Worm (Caenorhabditis elegans) whole organism, L4 larva: ENCODE measurements around the gene srh-79.

Experiments used
- F37D6.2 ChIP-seq: sonication (generic microtip); optimal IDR thresholded peaks from 2 replicates; lab custom pipeline; 2016; ENCODE audit warnings: mild to moderate bottlenecking, missing genetic modification characterization, missing compliant biosample characterization
- F44E2.7 ChIP-seq: fragments of 200-800 bp; sonication (Bioruptor generic); IDR thresholded peaks from 2 replicates; pipeline ENCODE4 v2.1.2; 2022; ENCODE audit warnings: missing genetic modification characterization, missing compliant biosample characterization
- ceh-20 ChIP-seq: fragments of 200-800 bp; sonication (Bioruptor generic); IDR thresholded peaks from 2 replicates; pipeline ENCODE4 v1.3.6; 2022; ENCODE audit warnings: missing genetic modification reagents, missing genetic modification characterization, missing compliant biosample characterization
- ceh-28 ChIP-seq: fragments of 150-350 bp; optimal IDR thresholded peaks from 2 replicates; lab custom pipeline; 2014; ENCODE audit warnings: missing biosample characterization, missing genetic modification reagents, missing genetic modification characterization
- ctbp-1 ChIP-seq: fragments of 200-800 bp; sonication (Bioruptor generic); IDR thresholded peaks from 2 replicates; pipeline ENCODE4 v1.3.6; 2022; ENCODE audit warnings: missing genetic modification reagents, missing genetic modification characterization, missing compliant biosample characterization
- daf-8 ChIP-seq: fragments of 200-800 bp; sonication (Bioruptor generic); IDR thresholded peaks from 2 replicates; pipeline ENCODE4 v1.3.6; 2022; ENCODE audit warnings: missing genetic modification characterization, missing compliant biosample characterization
- lsy-2 ChIP-seq, 2 experiments: fragments of 150-350 bp in 1 of 2; sonication (generic microtip) in 1 of 2; optimal IDR thresholded peaks; 2 replicates each; lab custom pipeline; 2014 to 2017; ENCODE audit warnings: missing biosample characterization in 2 of 2, missing genetic modification characterization in 2 of 2
- nhr-237 ChIP-seq: sonication (generic microtip); optimal IDR thresholded peaks from 2 replicates; lab custom pipeline; 2017; ENCODE audit warnings: missing biosample characterization, missing genetic modification characterization
- nhr-28 ChIP-seq: fragments of 150-350 bp; optimal IDR thresholded peaks from 2 replicates; lab custom pipeline; 2014; ENCODE audit warnings: missing biosample characterization, missing genetic modification characterization
- unc-130 ChIP-seq: sonication (generic microtip); optimal IDR thresholded peaks from 2 replicates; lab custom pipeline; 2016; ENCODE audit warnings: missing genetic modification reagents, missing genetic modification characterization, missing compliant biosample characterization
- zag-1 ChIP-seq: fragments of 150-350 bp; optimal IDR thresholded peaks from 2 replicates; lab custom pipeline; 2014; ENCODE audit warnings: missing biosample characterization, missing genetic modification characterization

ce11 chrV:7523392-7523791 lies 25.9 kb downstream of the srh-79 start, which contains the start of gene C54F6.6:
- TF ChIP-seq F37D6.2 (no peak), F44E2.7 (GFP tag; lab: Robert Waterston, UW) (no peak), daf-8 (GFP tag; lab: Robert Waterston, UW) (no peak), lsy-2 (tag; optimal IDR thresholded peaks at IDR 0.05; lab: Kevin White, UChicago) (no peak), zag-1 (tag; lab: Kevin White, UChicago) (no peak), ceh-20 (GFP tag; lab: Robert Waterston, UW) (no peak), ceh-28 (tag; lab: Kevin White, UChicago) (no peak), nhr-28 (tag; lab: Kevin White, UChicago) (no peak), unc-130 (GFP tag; lab: Kevin White, UChicago) (no peak), nhr-237 (tag; lab: Kevin White, UChicago) (no peak), ctbp-1 (GFP tag; lab: Robert Waterston, UW) (no peak)
